Fruit fly (Drosophila melanogaster): ENCODE results near the gene ttk.

- no peak for TF ChIP-seq CG8478 (optimal IDR thresholded peaks at IDR 0.05)
- TF ChIP-seq CTCF (optimal IDR thresholded peaks at IDR 0.05), result no peak
Observed at dm6 chr3R:31672675-31673074, 41.0 kb upstream of the ttk start.

All from S2 (cell line).